Worm (Caenorhabditis elegans) whole organism, L4 larva: ENCODE results near the gene skr-17.

Experiments
- F26F4.8 ChIP-seq: fragments of 200-800 bp; sonication (Bioruptor generic); conservative IDR thresholded peaks from 2 replicates; pipeline ENCODE4 v1.3.6; 2022; ENCODE audit warnings: missing genetic modification characterization, missing compliant biosample characterization
- F49E8.2 ChIP-seq: sonication (generic microtip); optimal IDR thresholded peaks from 2 replicates; lab custom pipeline; 2016; ENCODE audit warnings: missing compliant biosample characterization, mild to moderate bottlenecking, missing genetic modification characterization, borderline replicate concordance
- ZK546.5 ChIP-seq, 2 experiments: sonication (generic microtip); optimal IDR thresholded peaks; 2 replicates each; lab custom pipeline; 2017; ENCODE audit warnings: missing biosample characterization in 2 of 2, missing genetic modification characterization in 2 of 2
- aha-1 ChIP-seq: fragments of 150-350 bp; peaks from one replicate; lab custom pipeline; 2014; ENCODE audit warnings: missing biosample characterization, missing genetic modification characterization
- ceh-82 ChIP-seq: sonication (generic microtip); optimal IDR thresholded peaks from 2 replicates; lab custom pipeline; 2017; ENCODE audit warnings: missing biosample characterization, missing genetic modification characterization
- daf-16 ChIP-seq, 3 experiments: sonication (generic microtip); optimal IDR thresholded peaks; 2 replicates each; lab custom pipeline; 2016 to 2017; ENCODE audit warnings: missing genetic modification characterization in 3 of 3, missing genetic modification reagents in 3 of 3, mild to moderate bottlenecking in 2 of 3, missing compliant biosample characterization in 2 of 3, missing biosample characterization in 1 of 3, moderate library complexity in 1 of 3
- hlh-11 ChIP-seq: fragments of 200-800 bp; sonication (Bioruptor generic); optimal IDR thresholded peaks from 2 replicates; lab custom pipeline; 2018; ENCODE audit warnings: mild to moderate bottlenecking, missing genetic modification characterization, missing compliant biosample characterization
- lin-13 ChIP-seq: fragments of 150-350 bp; optimal IDR thresholded peaks from 2 replicates; lab custom pipeline; 2014; ENCODE audit warnings: missing biosample characterization, missing genetic modification reagents, missing genetic modification characterization
- lir-3 ChIP-seq: sonication (generic microtip); optimal IDR thresholded peaks from 2 replicates; lab custom pipeline; 2016; ENCODE audit warnings: mild to moderate bottlenecking, missing genetic modification characterization, missing compliant biosample characterization
- mes-2 ChIP-seq: sonication (generic microtip); optimal IDR thresholded peaks from 2 replicates; lab custom pipeline; 2016; ENCODE audit warnings: missing genotype, mild to moderate bottlenecking, missing genetic modification characterization, missing compliant biosample characterization; ENCODE audit not compliant: poor library complexity, severe bottlenecking
- nhr-25 ChIP-seq: sonication (generic microtip); optimal IDR thresholded peaks from 2 replicates; lab custom pipeline; 2017; ENCODE audit warnings: missing genetic modification characterization, mild to moderate bottlenecking, missing compliant biosample characterization, antibody characterized with exemption, moderate library complexity, borderline replicate concordance; ENCODE audit not compliant: insufficient read depth
- nhr-76 ChIP-seq: fragments of 150-350 bp; optimal IDR thresholded peaks from 2 replicates; lab custom pipeline; 2014; ENCODE audit warnings: missing biosample characterization, missing genetic modification characterization
- zag-1 ChIP-seq: fragments of 150-350 bp; optimal IDR thresholded peaks from 2 replicates; lab custom pipeline; 2014; ENCODE audit warnings: missing biosample characterization, missing genetic modification characterization

- TF ChIP-seq ZK546.5 (tag; optimal IDR thresholded peaks at IDR 0.05; lab: Kevin White, UChicago) (no peak), lir-3 (tag; lab: Kevin White, UChicago) (no peak), zag-1 (tag; lab: Kevin White, UChicago) (no peak), mes-2 (tag; lab: Kevin White, UChicago) (no peak), daf-16 (GFP tag; optimal IDR thresholded peaks at IDR 0.05; lab: Kevin White, UChicago) (no peak), daf-16 (tag; optimal IDR thresholded peaks at IDR 0.05; lab: Kevin White, UChicago) (no peak), ceh-82 (tag; lab: Kevin White, UChicago) (no peak), nhr-76 (tag; lab: Kevin White, UChicago) (no peak), lin-13 (no peak), hlh-11 (tag; lab: Kevin White, UChicago) (no peak), aha-1 (tag; lab: Kevin White, UChicago) (no peak), F49E8.2 (tag; lab: Kevin White, UChicago) (no peak), nhr-25 (no peak), F26F4.8 (GFP tag; lab: Robert Waterston, UW) (no peak)
These were observed 26.1 kb downstream of the skr-17 start for ce11 chrII:7809358-7809914.
